Worm (Caenorhabditis elegans) whole organism, L2 larva: ENCODE data around the gene cec-3.

Experiments
- C34F6.9 ChIP-seq: fragments of 150-350 bp; optimal IDR thresholded peaks from 2 replicates; lab custom pipeline; 2014; ENCODE audit warnings: missing biosample characterization, missing genetic modification characterization
- Y55F3AM.14 ChIP-seq: fragments of 200-800 bp; sonication (Bioruptor generic); optimal IDR thresholded peaks from 2 replicates; lab custom pipeline; 2018; ENCODE audit warnings: mild to moderate bottlenecking, missing genetic modification characterization, missing compliant biosample characterization
- alr-1 ChIP-seq: fragments of 150-350 bp; optimal IDR thresholded peaks from 2 replicates; lab custom pipeline; 2014; ENCODE audit warnings: missing biosample characterization, missing genetic modification characterization
- aly-2 ChIP-seq: fragments of 150-350 bp; optimal IDR thresholded peaks from 2 replicates; lab custom pipeline; 2014; ENCODE audit warnings: missing biosample characterization, missing genetic modification characterization
- ama-1 ChIP-seq: fragments of 150-350 bp; optimal IDR thresholded peaks from 2 replicates; lab custom pipeline; 2018; ENCODE audit warnings: inconsistent platforms
- ceh-82 ChIP-seq: fragments of 150-350 bp; optimal IDR thresholded peaks from 2 replicates; lab custom pipeline; 2014; ENCODE audit warnings: missing biosample characterization, missing genetic modification characterization
- dmd-4 ChIP-seq: sonication (generic microtip); optimal IDR thresholded peaks from 2 replicates; lab custom pipeline; 2017; ENCODE audit warnings: missing biosample characterization, missing genetic modification characterization
- elt-1 ChIP-seq: fragments of 150-350 bp; optimal IDR thresholded peaks from 2 replicates; lab custom pipeline; 2014; ENCODE audit warnings: missing biosample characterization, missing genetic modification characterization
- elt-3 ChIP-seq: sonication (generic microtip); optimal IDR thresholded peaks from 2 replicates; lab custom pipeline; 2017; ENCODE audit warnings: missing biosample characterization, missing genetic modification characterization
- fos-1 ChIP-seq: fragments of 150-350 bp; optimal IDR thresholded peaks from 2 replicates; lab custom pipeline; 2014; ENCODE audit warnings: missing biosample characterization, missing genetic modification characterization
- gmeb-1 ChIP-seq: fragments of 150-350 bp; optimal IDR thresholded peaks from 2 replicates; lab custom pipeline; 2014; ENCODE audit warnings: missing biosample characterization, missing genetic modification characterization
- lin-11 ChIP-seq: fragments of 150-350 bp; sonication (generic microtip); optimal IDR thresholded peaks from 2 replicates; lab custom pipeline; 2014; ENCODE audit warnings: missing biosample characterization, missing genetic modification characterization, inconsistent platforms, mixed read lengths
- lin-13 ChIP-seq: fragments of 150-350 bp; optimal IDR thresholded peaks from 2 replicates; lab custom pipeline; 2014; ENCODE audit warnings: missing biosample characterization, missing genetic modification reagents, missing genetic modification characterization
- lsy-2 ChIP-seq, 2 experiments: fragments of 150-350 bp in 1 of 2; sonication (generic microtip) in 1 of 2; optimal IDR thresholded peaks; 2 replicates each; lab custom pipeline; 2014 to 2017; ENCODE audit warnings: missing biosample characterization in 2 of 2, missing genetic modification characterization in 2 of 2
- mab-5 ChIP-seq: fragments of 150-350 bp; optimal IDR thresholded peaks from 2 replicates; lab custom pipeline; 2014; ENCODE audit warnings: missing biosample characterization, missing genetic modification characterization
- nhr-129 ChIP-seq: fragments of 150-350 bp; optimal IDR thresholded peaks from 2 replicates; lab custom pipeline; 2014; ENCODE audit warnings: missing biosample characterization, missing genetic modification characterization
- nhr-21 ChIP-seq: fragments of 150-350 bp; optimal IDR thresholded peaks from 2 replicates; lab custom pipeline; 2014; ENCODE audit warnings: missing biosample characterization, missing genetic modification characterization
- nhr-23 ChIP-seq: fragments of 150-350 bp; optimal IDR thresholded peaks from 2 replicates; lab custom pipeline; 2014; ENCODE audit warnings: missing biosample characterization, missing genetic modification reagents, missing genetic modification characterization
- nhr-237 ChIP-seq: fragments of 150-350 bp; optimal IDR thresholded peaks from 2 replicates; lab custom pipeline; 2014; ENCODE audit warnings: missing biosample characterization, missing genetic modification characterization
- nhr-25 ChIP-seq: fragments of 150-350 bp; sonication (generic microtip); optimal IDR thresholded peaks from 3 replicates; lab custom pipeline; 2014; ENCODE audit warnings: missing biosample characterization, missing genetic modification characterization
- nhr-77 ChIP-seq: fragments of 150-350 bp; optimal IDR thresholded peaks from 2 replicates; lab custom pipeline; 2014; ENCODE audit warnings: missing biosample characterization, missing genetic modification characterization
- peb-1 ChIP-seq: fragments of 150-350 bp; optimal IDR thresholded peaks from 2 replicates; lab custom pipeline; 2014; ENCODE audit warnings: missing biosample characterization, missing genetic modification characterization
- skn-1 ChIP-seq: sonication (generic microtip); optimal IDR thresholded peaks from 2 replicates; lab custom pipeline; 2017; ENCODE audit warnings: missing biosample characterization, missing genetic modification characterization
- sma-3 ChIP-seq: sonication (generic microtip); optimal IDR thresholded peaks from 2 replicates; lab custom pipeline; 2016; ENCODE audit warnings: missing genetic modification reagents, missing genetic modification characterization, missing compliant biosample characterization
- sma-9 ChIP-seq, 2 experiments: fragments of 150-350 bp in 1 of 2; sonication (generic microtip) in 1 of 2; optimal IDR thresholded peaks; 2 replicates each; lab custom pipeline; 2014 to 2016; ENCODE audit warnings: missing genetic modification characterization in 2 of 2, mild to moderate bottlenecking in 1 of 2, missing biosample characterization in 1 of 2, missing compliant biosample characterization in 1 of 2, missing genetic modification reagents in 1 of 2, moderate library complexity in 1 of 2
- unc-39 ChIP-seq: fragments of 150-350 bp; optimal IDR thresholded peaks from 2 replicates; lab custom pipeline; 2014; ENCODE audit warnings: missing biosample characterization, missing genetic modification characterization
- unc-55 ChIP-seq: fragments of 150-350 bp; sonication (generic microtip); optimal IDR thresholded peaks from 3 replicates; lab custom pipeline; 2014; ENCODE audit warnings: missing biosample characterization, missing genetic modification reagents, missing genetic modification characterization
- unc-62 ChIP-seq: fragments of 150-350 bp; optimal IDR thresholded peaks from 2 replicates; lab custom pipeline; 2014; ENCODE audit warnings: missing biosample characterization, missing genetic modification reagents, missing genetic modification characterization
- zag-1 ChIP-seq: fragments of 150-350 bp; optimal IDR thresholded peaks from 2 replicates; lab custom pipeline; 2014; ENCODE audit warnings: missing biosample characterization, missing genetic modification characterization
- ztf-11 ChIP-seq: sonication (generic microtip); optimal IDR thresholded peaks from 2 replicates; lab custom pipeline; 2017; ENCODE audit warnings: missing biosample characterization, missing genetic modification characterization
- ztf-4 ChIP-seq: fragments of 150-350 bp; optimal IDR thresholded peaks from 2 replicates; lab custom pipeline; 2014; ENCODE audit warnings: missing biosample characterization, missing genetic modification characterization

Gene cec-3

ce11 chrII:7816163-7816776 is 41.1 kb downstream of the cec-3 start, which contains the start of gene cki-2:
Gene cki-2 (plus strand): TSS chrII:7816499.
- TF ChIP-seq unc-62 (GFP tag; lab: Kevin White, UChicago), result no peak
- no peak for TF ChIP-seq elt-1 (tag; lab: Kevin White, UChicago)
- peak; percentile 26 for TF ChIP-seq sma-9 (GFP tag; optimal IDR thresholded peaks at IDR 0.05; lab: Kevin White, UChicago)
- no peak for TF ChIP-seq sma-9 (tag; optimal IDR thresholded peaks at IDR 0.05; lab: Kevin White, UChicago)
- TF ChIP-seq zag-1, result no peak
- no peak for TF ChIP-seq ceh-82 (tag; lab: Kevin White, UChicago)
- TF ChIP-seq nhr-77 (tag; lab: Kevin White, UChicago), result no peak
- peak; percentile 43 for TF ChIP-seq fos-1 (tag; lab: Kevin White, UChicago)
- peak; percentile 28 for TF ChIP-seq C34F6.9 (tag; lab: Kevin White, UChicago)
- TF ChIP-seq mab-5 (tag; lab: Kevin White, UChicago), result no peak
- TF ChIP-seq lsy-2 (tag; optimal IDR thresholded peaks at IDR 0.05; lab: Kevin White, UChicago), result peak in 1 of 2 experiments; percentile 45
- peak; percentile 23 for TF ChIP-seq unc-55 (GFP tag; lab: Kevin White, UChicago)

DNA sequence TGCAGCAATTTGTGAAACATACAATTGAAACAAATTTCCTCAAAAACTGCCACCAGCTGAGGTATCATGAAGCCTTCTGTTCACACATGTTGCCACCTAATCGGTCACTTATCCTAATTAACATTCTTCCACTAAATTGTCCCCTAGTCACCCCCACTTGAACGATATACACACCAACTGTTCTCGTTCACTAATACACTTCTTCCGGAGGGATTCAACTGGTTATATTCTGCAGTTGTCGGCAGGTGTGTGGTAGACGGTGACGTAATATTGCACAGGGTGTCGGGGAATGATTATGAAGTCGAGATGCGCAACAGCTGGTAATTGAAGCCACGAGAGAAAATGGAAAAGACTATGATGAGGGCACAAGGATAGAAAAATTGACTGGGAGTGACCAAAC is 42.0 kb downstream of the cec-3 start:
- TF ChIP-seq sma-3 (GFP tag; lab: Kevin White, UChicago) (no peak), nhr-129 (peak; percentile 34), lin-11 (tag; lab: Kevin White, UChicago) (no peak)

ce11 chrII:7814915-7815314 is 42.5 kb downstream of the cec-3 start:
- TF ChIP-seq Y55F3AM.14 (GFP tag; lab: Kevin White, UChicago) (no peak), skn-1 (peak; percentile 30), fos-1 (tag; lab: Kevin White, UChicago) (peak; percentile 49)

- TF ChIP-seq mab-5 (tag; lab: Kevin White, UChicago), result peak; percentile 49
- no peak for TF ChIP-seq nhr-21 (tag; lab: Kevin White, UChicago)
- TF ChIP-seq ztf-11 (tag; lab: Kevin White, UChicago), result no peak
- no peak for TF ChIP-seq nhr-25 (tag; lab: Kevin White, UChicago)
- TF ChIP-seq, all 48 proteins: peak for 1
Measured at ce11 chrII:7814215-7814614, 43.2 kb downstream of the cec-3 start.

- TF ChIP-seq dmd-4 (tag; lab: Kevin White, UChicago) (no peak), skn-1 (peak; percentile 24), fos-1 (tag; lab: Kevin White, UChicago) (peak; percentile 26)
Measured at ce11 chrII:7813645-7814044, 43.8 kb downstream of the cec-3 start.

ce11 chrII:7813237-7813636 is 44.2 kb downstream of the cec-3 start:
- TF ChIP-seq ceh-82 (tag; lab: Kevin White, UChicago), result no peak
- TF ChIP-seq sma-9 (GFP tag; optimal IDR thresholded peaks at IDR 0.05; lab: Kevin White, UChicago), result no peak
- no peak for TF ChIP-seq sma-9 (tag; optimal IDR thresholded peaks at IDR 0.05; lab: Kevin White, UChicago)
- TF ChIP-seq lin-13 (GFP tag; lab: Kevin White, UChicago), result no peak
- no peak for TF ChIP-seq ztf-4
- TF ChIP-seq lin-11 (tag; lab: Kevin White, UChicago), result no peak
- no peak for TF ChIP-seq nhr-21 (tag; lab: Kevin White, UChicago)
- TF ChIP-seq fos-1 (tag; lab: Kevin White, UChicago), result no peak
- no peak for TF ChIP-seq zag-1
- TF ChIP-seq gmeb-1 (tag; lab: Kevin White, UChicago), result no peak
- TF ChIP-seq mab-5 (tag; lab: Kevin White, UChicago), result no peak
- no peak for TF ChIP-seq nhr-23 (tag; lab: Kevin White, UChicago)
- TF ChIP-seq alr-1 (tag; lab: Kevin White, UChicago), result no peak
- no peak for TF ChIP-seq elt-3 (tag; lab: Kevin White, UChicago)
- no peak for TF ChIP-seq unc-39 (tag; lab: Kevin White, UChicago)
- TF ChIP-seq aly-2 (tag; lab: Kevin White, UChicago), result no peak
- no peak for TF ChIP-seq nhr-237 (tag; lab: Kevin White, UChicago)
- no peak for TF ChIP-seq ama-1
- no peak for TF ChIP-seq nhr-25 (tag; lab: Kevin White, UChicago)
- TF ChIP-seq peb-1 (tag; lab: Kevin White, UChicago), result no peak
